Worm (Caenorhabditis elegans) whole organism, young adult: ENCODE results near the gene F49H6.8.

Experiments
- B0336.3 ChIP-seq: fragments of 200-800 bp; sonication (Bioruptor generic); IDR thresholded peaks from 2 replicates; pipeline ENCODE4 v1.3.6; 2022; ENCODE audit warnings: missing genetic modification characterization, missing compliant biosample characterization
- C06A6.2 ChIP-seq: fragments of 200-800 bp; sonication (Bioruptor generic); conservative IDR thresholded peaks from 2 replicates; pipeline ENCODE4 v1.3.6; 2022; ENCODE audit warnings: missing genetic modification characterization, missing compliant biosample characterization
- D2030.7 ChIP-seq: fragments of 200-800 bp; sonication (Bioruptor generic); IDR thresholded peaks from 2 replicates; pipeline ENCODE4 v1.3.6; 2022; ENCODE audit warnings: missing genetic modification reagents, missing genetic modification characterization, missing compliant biosample characterization
- F57C9.4 ChIP-seq: sonication (generic microtip); optimal IDR thresholded peaks from 2 replicates; lab custom pipeline; 2017; ENCODE audit warnings: mild to moderate bottlenecking, missing genetic modification characterization, missing compliant biosample characterization
- K11D2.4 ChIP-seq: fragments of 200-800 bp; sonication (Bioruptor generic); IDR thresholded peaks from 2 replicates; pipeline ENCODE4 v1.3.6; 2022; ENCODE audit warnings: missing genetic modification reagents, missing genetic modification characterization, missing compliant biosample characterization
- T07F8.4 ChIP-seq: sonication (generic microtip); optimal IDR thresholded peaks from 2 replicates; lab custom pipeline; 2016; ENCODE audit warnings: mild to moderate bottlenecking, missing genetic modification characterization, moderate library complexity, missing compliant biosample characterization
- Y53F4B.3 ChIP-seq: fragments of 200-800 bp; sonication (Bioruptor generic); IDR thresholded peaks from 2 replicates; pipeline ENCODE4 v1.3.6; 2022; ENCODE audit warnings: missing genetic modification reagents, missing genetic modification characterization, missing compliant biosample characterization
- Y67H2A.10 ChIP-seq: fragments of 200-800 bp; sonication (Bioruptor generic); conservative IDR thresholded peaks from 2 replicates; pipeline ENCODE4 v1.3.6; 2022; ENCODE audit warnings: missing genetic modification reagents, missing genetic modification characterization, missing compliant biosample characterization
- aptf-2 ChIP-seq: fragments of 200-800 bp; sonication (Bioruptor generic); conservative IDR thresholded peaks from 2 replicates; pipeline ENCODE4 v1.3.6; 2022; ENCODE audit warnings: missing genetic modification reagents, missing genetic modification characterization, missing compliant biosample characterization
- attf-3 ChIP-seq: fragments of 200-800 bp; sonication (Bioruptor generic); conservative IDR thresholded peaks from 2 replicates; pipeline ENCODE4 v1.3.6; 2022; ENCODE audit warnings: missing genetic modification reagents, missing genetic modification characterization, missing compliant biosample characterization
- gei-17 ChIP-seq: fragments of 200-800 bp; sonication (Bioruptor generic); optimal IDR thresholded peaks from 2 replicates; lab custom pipeline; 2018; ENCODE audit warnings: mild to moderate bottlenecking, missing genetic modification characterization, missing compliant biosample characterization
- hmg-1.2 ChIP-seq: fragments of 200-800 bp; sonication (Bioruptor generic); IDR thresholded peaks from 2 replicates; pipeline ENCODE4 v1.3.6; 2022; ENCODE audit warnings: missing genetic modification reagents, missing genetic modification characterization, missing compliant biosample characterization
- let-526 ChIP-seq: fragments of 200-800 bp; sonication (Bioruptor generic); IDR thresholded peaks from 2 replicates; pipeline ENCODE4 v1.3.6; 2022; ENCODE audit warnings: missing genetic modification reagents, missing genetic modification characterization, missing compliant biosample characterization
- let-607 ChIP-seq, 2 experiments: fragments of 200-800 bp in 1 of 2; sonication (Bioruptor generic) in 1 of 2; sonication (generic microtip) in 1 of 2; optimal IDR thresholded peaks; 2 replicates each; lab custom pipeline; 2016 to 2018; ENCODE audit warnings: mild to moderate bottlenecking in 2 of 2, missing compliant biosample characterization in 2 of 2, missing genetic modification characterization in 2 of 2, moderate library complexity in 2 of 2, missing genotype in 1 of 2
- mcd-1 ChIP-seq: fragments of 200-800 bp; sonication (Bioruptor generic); IDR thresholded peaks from 2 replicates; pipeline ENCODE4 v1.3.6; 2022; ENCODE audit warnings: missing genetic modification reagents, missing genetic modification characterization, missing compliant biosample characterization
- repo-1 ChIP-seq: sonication (generic microtip); optimal IDR thresholded peaks from 2 replicates; lab custom pipeline; 2017; ENCODE audit warnings: mild to moderate bottlenecking, missing genetic modification characterization, missing compliant biosample characterization
- sdz-38 ChIP-seq: sonication (generic microtip); optimal IDR thresholded peaks from 2 replicates; lab custom pipeline; 2016; ENCODE audit warnings: missing genotype, missing genetic modification characterization, missing compliant biosample characterization
- sea-2 ChIP-seq: fragments of 200-800 bp; sonication (Bioruptor generic); IDR thresholded peaks from 2 replicates; pipeline ENCODE4 v1.3.6; 2022; ENCODE audit warnings: missing genetic modification characterization, missing compliant biosample characterization

F49H6.8 gene

ce11 chrV:16987783-16988182 is 34.7 kb downstream of the F49H6.8 start:
- TF ChIP-seq F57C9.4 (tag; lab: Kevin White, UChicago) (no peak), gei-17 (GFP tag; lab: Kevin White, UChicago) (no peak), attf-3 (GFP tag; lab: Robert Waterston, UW) (no peak), K11D2.4 (GFP tag; lab: Robert Waterston, UW) (no peak), aptf-2 (GFP tag; lab: Robert Waterston, UW) (no peak), repo-1 (tag; lab: Kevin White, UChicago) (no peak), D2030.7 (GFP tag; lab: Robert Waterston, UW) (no peak), sea-2 (GFP tag; lab: Robert Waterston, UW) (no peak), let-526 (GFP tag; lab: Robert Waterston, UW) (no peak), Y67H2A.10 (GFP tag; lab: Robert Waterston, UW) (no peak), mcd-1 (GFP tag; lab: Robert Waterston, UW) (no peak)

ce11 chrV:16987035-16987434 is 35.4 kb downstream of the F49H6.8 start, which contains the start of gene Y102A5C.40:
Gene Y102A5C.40 (minus strand): TSS chrV:16987135.
- TF ChIP-seq mcd-1 (GFP tag; lab: Robert Waterston, UW) (no peak), let-607 (tag; optimal IDR thresholded peaks at IDR 0.05; lab: Kevin White, UChicago) (no peak), gei-17 (GFP tag; lab: Kevin White, UChicago) (no peak)

- TF ChIP-seq mcd-1 (GFP tag; lab: Robert Waterston, UW) (no peak), Y53F4B.3 (GFP tag; lab: Robert Waterston, UW) (no peak)
Measured at ce11 chrV:16980368-16980767, 42.1 kb downstream of the F49H6.8 start, which contains the start of gene srz-54. Gene srz-54 (plus strand): TSS chrV:16980668.

- TF ChIP-seq C06A6.2 (no peak), hmg-1.2 (GFP tag; lab: Robert Waterston, UW) (no peak)
Measured at ce11 chrV:16974919-16975318, 47.5 kb downstream of the F49H6.8 start, which contains the start of gene srx-54. Gene srx-54 (plus strand): TSS chrV:16975219.

- TF ChIP-seq B0336.3 (GFP tag; lab: Robert Waterston, UW) (no peak), T07F8.4 (tag; lab: Kevin White, UChicago) (no peak), sdz-38 (no peak)
Measured at ce11 chrV:16973338-16973737, 49.1 kb downstream of the F49H6.8 start.
